Worm (Caenorhabditis elegans): ENCODE results near the gene F41C3.2.

The F41C3.2 gene

DNA sequence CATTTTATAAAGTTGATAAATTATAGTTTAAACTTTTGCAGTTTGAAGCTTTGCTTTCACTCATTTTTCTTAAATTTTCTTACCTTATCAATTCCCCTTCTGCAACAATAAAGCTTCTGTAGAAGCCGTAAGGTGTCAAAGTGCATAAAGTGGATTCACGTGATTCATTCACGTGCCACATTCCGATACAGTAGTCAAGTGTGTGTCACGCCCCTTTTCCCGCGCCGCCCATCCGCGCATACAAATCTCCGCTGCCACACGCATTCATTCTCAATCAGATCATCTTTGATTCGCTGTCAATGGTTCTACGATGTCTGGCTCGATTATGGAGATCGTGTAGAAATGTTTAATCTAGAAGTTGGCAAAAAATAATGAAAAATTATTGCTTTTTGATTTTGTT, 2.7 kb upstream of the F41C3.2 start:
- TF ChIP-seq nfya-1 (tag; optimal IDR thresholded peaks at IDR 0.05; ENCODE audit: insufficient read depth): peak; percentile 51
- TF ChIP-seq mml-1 (tag; optimal IDR thresholded peaks at IDR 0.05): peak; percentile 27
- peak; percentile 16 for TF ChIP-seq nhr-43 (tag; optimal IDR thresholded peaks at IDR 0.05; ENCODE audit: poor library complexity, severe bottlenecking)
- no peak for TF ChIP-seq mdl-1 (tag; optimal IDR thresholded peaks at IDR 0.05)
- no peak for TF ChIP-seq ceh-82 (tag; optimal IDR thresholded peaks at IDR 0.05)
- peak; percentile 56 for TF ChIP-seq nhr-25 (tag; optimal IDR thresholded peaks at IDR 0.05)
- TF ChIP-seq eor-1 (tag; optimal IDR thresholded peaks at IDR 0.05): no peak

DNA sequence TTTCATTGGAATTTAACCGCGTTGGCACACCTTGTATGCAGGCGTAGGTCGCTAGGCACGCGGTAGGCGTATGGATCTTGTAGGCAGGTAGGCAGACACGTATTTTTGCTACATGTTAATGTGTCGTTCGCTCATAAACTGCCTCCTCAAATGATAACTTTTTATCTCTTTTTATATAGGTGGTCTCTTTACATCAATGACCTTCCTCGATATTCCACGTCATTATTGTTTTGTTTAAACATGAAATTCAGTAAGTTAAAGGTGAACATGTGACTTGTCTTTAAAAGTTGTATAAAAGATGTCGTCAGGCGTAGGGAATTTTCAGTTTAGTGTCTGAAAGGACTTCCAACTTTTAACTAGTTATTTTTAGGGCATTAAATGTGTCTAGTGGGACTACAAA, 2.1 kb upstream of the F41C3.2 start:
- TF ChIP-seq elt-1 (tag; optimal IDR thresholded peaks at IDR 0.05) (no peak), nhr-25 (tag; optimal IDR thresholded peaks at IDR 0.05) (peak; percentile 66), sea-2 (GFP tag; optimal IDR thresholded peaks at IDR 0.05) (no peak), nhr-43 (tag; optimal IDR thresholded peaks at IDR 0.05; ENCODE audit: poor library complexity, severe bottlenecking) (peak; percentile 12), ama-1 (optimal IDR thresholded peaks at IDR 0.05) (peak; percentile 23)

DNA sequence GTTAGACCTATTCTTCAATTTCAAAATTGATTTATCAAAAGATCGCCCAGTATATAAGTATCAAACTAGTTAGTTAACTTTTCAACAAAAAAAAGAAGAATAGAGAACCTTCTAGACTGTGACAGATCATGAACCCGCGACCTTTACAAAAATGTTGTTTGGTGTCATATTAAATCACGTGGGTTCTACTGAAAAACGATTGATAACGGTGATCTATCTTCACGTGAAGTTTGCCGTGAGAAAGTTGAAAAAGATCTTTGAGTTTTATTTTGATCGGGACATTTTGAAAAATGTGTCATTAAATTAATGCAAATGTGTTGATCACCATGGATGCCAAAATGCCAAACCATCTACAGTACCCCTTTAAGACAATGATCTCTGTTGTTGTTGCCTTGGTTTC, 1.4 kb upstream of the F41C3.2 start:
- peak; percentile 57 for TF ChIP-seq nhr-43 (tag; optimal IDR thresholded peaks at IDR 0.05; ENCODE audit: poor library complexity, severe bottlenecking)
- no peak for TF ChIP-seq nhr-77 (tag; optimal IDR thresholded peaks at IDR 0.05)
- no peak for TF ChIP-seq tbx-2 (tag; optimal IDR thresholded peaks at IDR 0.05)
- TF ChIP-seq ZK546.5 (tag; optimal IDR thresholded peaks at IDR 0.05): no peak
- TF ChIP-seq mdl-1 (tag; optimal IDR thresholded peaks at IDR 0.05): no peak
- no peak for TF ChIP-seq daf-12 (tag; optimal IDR thresholded peaks at IDR 0.05)
- TF ChIP-seq fos-1 (tag; optimal IDR thresholded peaks at IDR 0.05): no peak
- no peak for TF ChIP-seq unc-39 (tag; optimal IDR thresholded peaks at IDR 0.05)
- peak; percentile 54 for TF ChIP-seq lsy-12 (tag; optimal IDR thresholded peaks at IDR 0.05)
- TF ChIP-seq lin-39 (tag; optimal IDR thresholded peaks at IDR 0.05): no peak
- no peak for TF ChIP-seq jun-1 (tag; optimal IDR thresholded peaks at IDR 0.05)
- peak; percentile 6 for TF ChIP-seq ztf-4 (tag; optimal IDR thresholded peaks at IDR 0.05)
- TF ChIP-seq nhr-237 (tag; optimal IDR thresholded peaks at IDR 0.05): no peak
- peak; percentile 68 for TF ChIP-seq nhr-25 (tag; optimal IDR thresholded peaks at IDR 0.05)
- TF ChIP-seq nhr-67 (tag; optimal IDR thresholded peaks at IDR 0.05): no peak
- no peak for TF ChIP-seq elt-3 (tag; optimal IDR thresholded peaks at IDR 0.05)
- no peak for TF ChIP-seq aly-2 (tag; optimal IDR thresholded peaks at IDR 0.05)
- no peak for TF ChIP-seq nfya-1 (tag; optimal IDR thresholded peaks at IDR 0.05; ENCODE audit: insufficient read depth)

DNA sequence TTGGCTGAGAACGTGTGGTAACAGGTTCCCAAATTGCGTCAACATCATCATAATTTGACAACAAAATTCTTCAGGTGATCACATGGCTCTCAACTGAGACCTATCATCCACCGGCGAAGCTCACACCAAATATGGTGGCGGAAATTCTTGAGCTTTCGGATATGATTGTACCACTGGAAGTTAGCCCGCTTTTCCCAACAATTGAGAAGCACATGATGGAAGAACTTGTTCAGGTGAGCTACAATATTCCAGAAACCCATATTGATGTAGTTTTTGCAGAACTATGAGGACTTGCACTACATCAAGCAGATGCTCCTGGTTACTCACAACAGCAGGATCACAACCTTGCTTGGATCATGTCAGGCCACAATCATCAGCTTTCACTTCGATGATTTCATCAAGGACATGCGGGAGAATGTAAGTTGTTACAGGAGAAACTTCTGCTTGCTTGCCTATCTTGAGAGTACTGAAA, 2.5 kb downstream of the F41C3.2 start, which contains the start of gene F41C3.1:
F41C3.1 (plus strand) TSS at position 51 of the 472 bp plus-strand sequence.
- TF ChIP-seq nhr-12 (tag; optimal IDR thresholded peaks at IDR 0.05) (no peak), R02D3.7 (tag; optimal IDR thresholded peaks at IDR 0.05) (no peak), unc-62 (GFP tag; optimal IDR thresholded peaks at IDR 0.05) (no peak), nhr-28 (tag; optimal IDR thresholded peaks at IDR 0.05) (no peak), fkh-10 (GFP tag; optimal IDR thresholded peaks at IDR 0.05) (no peak), nhr-77 (tag; optimal IDR thresholded peaks at IDR 0.05) (no peak), pqm-1 (tag; optimal IDR thresholded peaks at IDR 0.05) (no peak), lsy-12 (tag; optimal IDR thresholded peaks at IDR 0.05) (no peak), ceh-9 (tag; optimal IDR thresholded peaks at IDR 0.05) (no peak), sea-2 (GFP tag; optimal IDR thresholded peaks at IDR 0.05) (no peak), lin-39 (tag; optimal IDR thresholded peaks at IDR 0.05) (no peak), ceh-28 (tag; optimal IDR thresholded peaks at IDR 0.05) (no peak), daf-12 (tag; optimal IDR thresholded peaks at IDR 0.05) (no peak), mml-1 (tag; optimal IDR thresholded peaks at IDR 0.05) (no peak), tbx-2 (tag; optimal IDR thresholded peaks at IDR 0.05) (no peak), nhr-43 (tag; optimal IDR thresholded peaks at IDR 0.05; ENCODE audit: poor library complexity, severe bottlenecking) (no peak), egl-5 (tag; optimal IDR thresholded peaks at IDR 0.05) (no peak)

DNA sequence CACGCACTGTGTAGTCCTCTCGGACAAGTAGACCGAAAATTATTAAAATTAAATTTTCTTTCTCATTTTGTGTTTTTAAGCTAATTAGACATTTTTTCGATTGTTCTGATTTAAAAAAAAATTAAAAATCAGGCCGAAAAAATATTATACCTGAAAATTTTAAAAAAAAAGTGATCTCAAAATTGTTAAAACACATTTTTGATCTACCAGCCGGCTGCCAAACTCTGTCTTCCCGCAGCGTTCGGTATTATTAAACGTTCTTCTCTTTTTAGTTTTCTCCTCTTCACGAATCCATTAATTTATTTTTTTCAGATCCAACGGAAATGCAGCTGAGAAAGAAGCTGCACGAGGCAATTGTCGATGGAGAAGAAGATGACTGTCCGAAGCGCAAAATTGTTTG, 3.4 kb downstream of the F41C3.2 start, which contains the start of gene C27D9.1:
C27D9.1 (plus strand) TSS at position 281 of the 400 bp plus-strand sequence.
- TF ChIP-seq lin-15B (tag; optimal IDR thresholded peaks at IDR 0.05) (no peak), elt-2 (tag; optimal IDR thresholded peaks at IDR 0.05) (no peak), ceh-28 (tag; optimal IDR thresholded peaks at IDR 0.05) (no peak), nhr-11 (tag; optimal IDR thresholded peaks at IDR 0.05) (no peak), sea-2 (GFP tag; optimal IDR thresholded peaks at IDR 0.05) (no peak), tbx-2 (tag; optimal IDR thresholded peaks at IDR 0.05) (no peak), snpc-4 (tag; optimal IDR thresholded peaks at IDR 0.05) (no peak)

Data from whole organism, L3 larva.